Fruit fly (Drosophila melanogaster) whole organism, embryonic: ENCODE data around the gene Eaat2.

Experiments used
- Adf1 ChIP-seq: fragments of 200-800 bp; sonication (Bioruptor generic); IDR thresholded peaks from 2 replicates; pipeline ENCODE4 v1.3.6; 2022; ENCODE audit warnings: missing biosample characterization, missing genetic modification characterization
- CG10543 ChIP-seq: fragments of 200-800 bp; sonication (Bioruptor generic); optimal IDR thresholded peaks from 3 replicates; lab custom pipeline; 2017; ENCODE audit warnings: missing biosample characterization, mild to moderate bottlenecking, missing genetic modification characterization, moderate library complexity
- CG12942 ChIP-seq: fragments of 200-800 bp; sonication (Bioruptor generic); optimal IDR thresholded peaks from 3 replicates; lab custom pipeline; 2016; ENCODE audit warnings: missing biosample characterization, missing genetic modification characterization
- CG14441 ChIP-seq: fragments of 200-800 bp; sonication (Bioruptor generic); IDR thresholded peaks from 2 replicates; pipeline ENCODE4 v1.3.6; 2022; ENCODE audit warnings: missing biosample characterization, missing genetic modification characterization
- CG15514 ChIP-seq: fragments of 200-800 bp; sonication (Bioruptor generic); optimal IDR thresholded peaks from 3 replicates; lab custom pipeline; 2017; ENCODE audit warnings: missing biosample characterization, missing genetic modification characterization, mild to moderate bottlenecking, moderate library complexity, missing genetic modification reagents
- CG3163 ChIP-seq: fragments of 200-800 bp; sonication (Bioruptor generic); optimal IDR thresholded peaks from 3 replicates; lab custom pipeline; 2016; ENCODE audit warnings: missing biosample characterization, missing genetic modification characterization
- CG34422 ChIP-seq: fragments of 200-800 bp; sonication (Bioruptor generic); IDR thresholded peaks from 3 replicates; pipeline ENCODE4 v1.3.6; 2022; ENCODE audit warnings: missing biosample characterization, missing genetic modification characterization
- CG7357 ChIP-seq: fragments of 200-800 bp; sonication (Bioruptor generic); IDR thresholded peaks from 3 replicates; pipeline ENCODE4 v1.3.6; 2022; ENCODE audit warnings: missing biosample characterization, missing genetic modification characterization
- CG7745 ChIP-seq: fragments of 200-800 bp; sonication (Bioruptor generic); optimal IDR thresholded peaks from 2 replicates; lab custom pipeline; 2018; ENCODE audit warnings: missing biosample characterization, mild to moderate bottlenecking, missing genetic modification characterization, moderate library complexity
- CG8290 ChIP-seq, 3 experiments: fragments of 200-800 bp; sonication (Bioruptor generic); optimal IDR thresholded peaks; 2 replicates each; lab custom pipeline; 2016 to 2019; ENCODE audit warnings: missing biosample characterization in 3 of 3, missing genetic modification characterization in 3 of 3, mild to moderate bottlenecking in 2 of 3, moderate library complexity in 1 of 3
- CG9437 ChIP-seq: fragments of 200-800 bp; sonication (Bioruptor generic); optimal IDR thresholded peaks from 2 replicates; lab custom pipeline; 2018; ENCODE audit warnings: missing biosample characterization, mild to moderate bottlenecking, missing genetic modification characterization
- CHES-1-like ChIP-seq: fragments of 200-800 bp; sonication (Bioruptor generic); optimal IDR thresholded peaks from 2 replicates; lab custom pipeline; 2016; ENCODE audit warnings: missing biosample characterization, missing genetic modification characterization
- CrebB ChIP-seq: fragments of 200-800 bp; sonication (Bioruptor generic); optimal IDR thresholded peaks from 3 replicates; lab custom pipeline; 2018; ENCODE audit warnings: missing biosample characterization, mild to moderate bottlenecking, missing genetic modification characterization
- Dfd ChIP-seq, 2 experiments: fragments of >200 bp; optimal IDR thresholded peaks; 2 replicates each; lab custom pipeline; 2017; ENCODE audit warnings: missing biosample characterization in 2 of 2, missing genetic modification characterization in 2 of 2
- GATAe ChIP-seq: fragments of 200-800 bp; sonication (Bioruptor generic); conservative IDR thresholded peaks from 2 replicates; pipeline ENCODE4 v1.3.6; 2022; ENCODE audit warnings: missing biosample characterization, missing genetic modification characterization
- Gug ChIP-seq: fragments of 200-800 bp; sonication (Bioruptor generic); IDR thresholded peaks from 4 replicates; pipeline ENCODE4 v1.3.6; 2022; ENCODE audit warnings: missing biosample characterization, missing genetic modification characterization
- HLH3B ChIP-seq: fragments of 200-800 bp; sonication (Bioruptor generic); IDR thresholded peaks from 2 replicates; pipeline ENCODE4 v1.3.6; 2022; ENCODE audit warnings: missing biosample characterization, missing genetic modification characterization
- Hr39 ChIP-seq: fragments of >200 bp; optimal IDR thresholded peaks from 2 replicates; lab custom pipeline; 2017
- Hr78 ChIP-seq, 2 experiments: fragments of 200-800 bp in 1 of 2; fragments of >200 bp in 1 of 2; sonication (Bioruptor generic) in 1 of 2; optimal IDR thresholded peaks; 2 replicates each; lab custom pipeline; 2017 to 2019; ENCODE audit warnings: missing biosample characterization in 2 of 2, missing genetic modification characterization in 2 of 2, mild to moderate bottlenecking in 1 of 2, moderate library complexity in 1 of 2
- NFAT ChIP-seq: fragments of 200-800 bp; sonication (Bioruptor generic); IDR thresholded peaks from 2 replicates; pipeline ENCODE4 v1.3.6; 2022; ENCODE audit warnings: missing biosample characterization, missing genetic modification characterization
- Oaz ChIP-seq: fragments of 200-800 bp; sonication (Bioruptor generic); IDR thresholded peaks from 2 replicates; pipeline ENCODE4 v1.3.6; 2022; ENCODE audit warnings: missing biosample characterization, missing genetic modification characterization
- Oli ChIP-seq: fragments of 200-800 bp; sonication (Bioruptor generic); optimal IDR thresholded peaks from 2 replicates; lab custom pipeline; 2018; ENCODE audit warnings: missing biosample characterization, mild to moderate bottlenecking, missing genetic modification characterization, moderate library complexity
- Opbp ChIP-seq: fragments of 200-800 bp; sonication (Bioruptor generic); IDR thresholded peaks from 3 replicates; pipeline ENCODE4 v1.3.6; 2022; ENCODE audit warnings: missing biosample characterization, missing genetic modification characterization; ENCODE audit not compliant: partially characterized antibody
- Spps ChIP-seq: fragments of 200-800 bp; sonication (Bioruptor generic); optimal IDR thresholded peaks from 2 replicates; lab custom pipeline; 2018; ENCODE audit warnings: missing biosample characterization, mild to moderate bottlenecking, missing genetic modification characterization
- Trl ChIP-seq, 3 experiments: fragments of >200 bp in 2 of 3; fragments of 200-800 bp in 1 of 3; sonication (Bioruptor generic) in 1 of 3; optimal IDR thresholded peaks; 2 replicates in 1 of 3; 3 replicates in 2 of 3; lab custom pipeline; 2016 to 2017; ENCODE audit warnings: missing biosample characterization in 1 of 3, missing genetic modification characterization in 1 of 3
- Xrp1 ChIP-seq: fragments of 200-800 bp; sonication (Bioruptor generic); IDR thresholded peaks from 2 replicates; pipeline ENCODE4 v1.3.6; 2022; ENCODE audit warnings: missing biosample characterization, missing genetic modification characterization
- crol ChIP-seq: fragments of 200-800 bp; sonication (Bioruptor generic); IDR thresholded peaks from 2 replicates; pipeline ENCODE4 v1.3.6; 2022; ENCODE audit warnings: missing biosample characterization, missing genetic modification characterization
- dysf ChIP-seq: fragments of 200-800 bp; sonication (Bioruptor generic); IDR thresholded peaks from 3 replicates; pipeline ENCODE4 v1.3.6; 2022; ENCODE audit warnings: missing biosample characterization, missing genetic modification characterization
- emc ChIP-seq: fragments of 200-800 bp; sonication (Bioruptor generic); optimal IDR thresholded peaks from 2 replicates; lab custom pipeline; 2016; ENCODE audit warnings: missing biosample characterization, missing genetic modification characterization
- ftz-f1 ChIP-seq: fragments of 200-800 bp; sonication (Bioruptor generic); optimal IDR thresholded peaks from 2 replicates; lab custom pipeline; 2016; ENCODE audit warnings: missing biosample characterization, missing genetic modification characterization
- lab ChIP-seq: fragments of 200-800 bp; sonication (Bioruptor generic); optimal IDR thresholded peaks from 3 replicates; lab custom pipeline; 2017; ENCODE audit warnings: missing biosample characterization, missing genetic modification characterization, mild to moderate bottlenecking, moderate library complexity, missing genetic modification reagents
- maf-S ChIP-seq: fragments of 200-800 bp; sonication (Bioruptor generic); optimal IDR thresholded peaks from 2 replicates; lab custom pipeline; 2016; ENCODE audit warnings: missing biosample characterization, missing genetic modification characterization
- mirr ChIP-seq: fragments of 200-800 bp; sonication (Bioruptor generic); optimal IDR thresholded peaks from 3 replicates; lab custom pipeline; 2018; ENCODE audit warnings: missing biosample characterization, mild to moderate bottlenecking, missing genetic modification characterization
- nerfin-2 ChIP-seq: fragments of 200-800 bp; sonication (Bioruptor generic); IDR thresholded peaks from 2 replicates; pipeline ENCODE4 v1.3.6; 2022; ENCODE audit warnings: missing biosample characterization, missing genetic modification characterization; ENCODE audit not compliant: partially characterized antibody
- otp ChIP-seq: fragments of 200-800 bp; sonication (Bioruptor generic); IDR thresholded peaks from 3 replicates; pipeline ENCODE4, ENCODE4 v1.3.6; 2022; ENCODE audit warnings: missing biosample characterization, missing genetic modification characterization
- prd ChIP-seq, 3 experiments: fragments of >200 bp in 2 of 3; fragments of 200-800 bp in 1 of 3; sonication (Bioruptor generic) in 1 of 3; optimal IDR thresholded peaks in 2 of 3; IDR thresholded peaks in 1 of 3; 2 replicates in 2 of 3; 3 replicates in 1 of 3; pipeline versions ENCODE4 v1.3.6 to Lab custom; 2017 to 2022; ENCODE audit warnings: missing biosample characterization in 1 of 3, missing genetic modification characterization in 1 of 3
- repo ChIP-seq: fragments of 200-800 bp; sonication (Bioruptor generic); optimal IDR thresholded peaks from 2 replicates; lab custom pipeline; 2016; ENCODE audit warnings: missing biosample characterization, missing genetic modification characterization
- rib ChIP-seq: fragments of 200-800 bp; sonication (Bioruptor generic); IDR thresholded peaks from 2 replicates; pipeline ENCODE4 v1.3.6; 2022; ENCODE audit warnings: missing biosample characterization, missing genetic modification characterization
- run ChIP-seq: fragments of 200-800 bp; sonication (Bioruptor generic); optimal IDR thresholded peaks from 3 replicates; lab custom pipeline; 2018; ENCODE audit warnings: missing biosample characterization, mild to moderate bottlenecking, missing genetic modification characterization
- sob ChIP-seq: fragments of 200-800 bp; sonication (Bioruptor generic); IDR thresholded peaks from 2 replicates; pipeline ENCODE4 v1.3.6; 2022; ENCODE audit warnings: missing biosample characterization, missing genetic modification characterization
- sug ChIP-seq: fragments of 200-800 bp; optimal IDR thresholded peaks from 2 replicates; lab custom pipeline; 2019; ENCODE audit warnings: missing biosample characterization, mild to moderate bottlenecking, missing genetic modification characterization, moderate library complexity
- tin ChIP-seq: fragments of 200-800 bp; sonication (Bioruptor generic); optimal IDR thresholded peaks from 3 replicates; lab custom pipeline; 2016; ENCODE audit warnings: missing biosample characterization, missing genetic modification characterization

Eaat2 gene

DNA sequence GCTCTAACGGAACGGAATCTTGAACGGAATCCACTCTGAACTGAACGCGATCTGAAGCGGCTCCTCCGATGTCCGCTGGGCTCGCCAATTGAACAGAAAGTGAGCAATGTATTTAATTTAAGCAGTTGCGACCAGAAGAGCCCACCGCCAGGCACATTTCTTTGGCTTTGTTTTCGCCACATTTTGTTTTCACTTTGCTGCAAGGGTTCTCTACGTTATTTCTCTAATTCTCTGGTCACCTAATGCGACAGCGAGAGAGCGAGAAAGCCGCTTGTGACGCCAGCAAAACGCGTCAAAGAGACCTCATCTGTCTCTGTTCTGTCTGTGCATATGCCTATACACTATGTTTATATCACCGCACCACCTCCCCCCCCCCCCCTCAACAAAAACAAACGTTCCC, at the start of gene Eaat2:
Eaat2 (minus strand) TSS at position 101 of the 400 bp plus-strand sequence.
- TF ChIP-seq CrebB (tag; lab: Kevin White, UChicago): no peak
- no peak for TF ChIP-seq Opbp (GFP tag; lab: Robert Waterston, UW)
- TF ChIP-seq Spps (tag; lab: Kevin White, UChicago): no peak
- no peak for TF ChIP-seq Gug
- no peak for TF ChIP-seq Xrp1
- no peak for TF ChIP-seq CHES-1-like
- TF ChIP-seq maf-S (GFP tag; lab: Kevin White, UChicago): no peak

DNA sequence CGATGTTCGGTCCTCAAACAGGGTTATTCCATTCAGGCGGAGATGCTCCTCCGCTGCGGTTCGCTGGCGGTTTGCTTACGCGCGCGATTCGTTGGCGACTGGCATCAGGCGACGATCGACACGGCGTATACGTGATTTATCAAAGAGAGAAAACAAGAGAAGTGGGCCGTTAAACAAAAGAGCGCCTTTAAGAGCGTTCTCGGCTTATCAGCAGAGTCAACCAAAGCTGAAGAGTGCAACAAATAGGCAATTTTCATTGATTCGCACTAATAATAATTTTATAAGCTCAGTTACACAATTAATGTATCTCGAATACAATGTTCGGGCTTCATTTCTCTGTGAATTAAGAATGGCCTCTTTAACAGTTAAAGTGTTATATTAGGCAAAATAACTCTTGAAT, 46.5 kb upstream of the Eaat2 start, which contains the start of gene Pkg21D:
Pkg21D (minus strand) TSS at position 101 of the 400 bp plus-strand sequence.
- TF ChIP-seq NFAT (GFP tag; lab: Robert Waterston, UW) (no peak), CG12942 (GFP tag; lab: Kevin White, UChicago) (no peak), run (tag; lab: Kevin White, UChicago) (no peak), tin (no peak), HLH3B (GFP tag; lab: Robert Waterston, UW) (no peak), CG14441 (no peak), CG7357 (GFP tag; lab: Robert Waterston, UW) (no peak), Trl (optimal IDR thresholded peaks at IDR 0.05; lab: Kevin White, UChicago) (peak in 1 of 2 experiments; percentile 23), Trl (GFP tag; optimal IDR thresholded peaks at IDR 0.05; lab: Kevin White, UChicago) (no peak), CG3163 (GFP tag; lab: Kevin White, UChicago) (peak; percentile 56), Oaz (GFP tag; lab: Robert Waterston, UW) (no peak), Oli (tag; lab: Kevin White, UChicago) (no peak), nerfin-2 (GFP tag; lab: Robert Waterston, UW) (no peak), prd (optimal IDR thresholded peaks at IDR 0.05; lab: Kevin White, UChicago) (no peak), prd (GFP tag; IDR thresholded peaks at IDR 0.05; lab: Robert Waterston, UW) (no peak), CG34422 (no peak), Hr39 (no peak), repo (GFP tag; lab: Kevin White, UChicago) (no peak), CG7745 (tag; lab: Kevin White, UChicago) (no peak)

DNA sequence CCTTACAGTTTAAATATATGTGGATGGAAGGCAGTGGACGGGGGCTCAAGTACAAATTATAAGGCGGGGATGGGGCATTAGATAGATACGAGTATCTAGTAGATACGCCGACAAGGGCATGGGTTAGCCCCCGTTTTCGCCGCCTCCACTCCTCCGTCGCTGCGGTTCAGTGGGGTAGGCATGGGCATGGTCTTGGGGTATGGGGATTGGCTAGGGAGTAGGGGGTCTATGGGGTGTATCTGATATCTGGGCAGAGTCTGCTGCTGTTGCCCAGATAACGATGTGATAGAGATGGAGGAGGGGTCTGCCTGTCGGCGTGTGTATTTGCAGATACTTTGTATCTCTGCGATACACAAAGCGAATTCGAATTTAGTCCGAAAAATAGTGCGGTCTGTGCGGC, 45.8 kb upstream of the Eaat2 start:
- TF ChIP-seq lab: peak; percentile 43
- TF ChIP-seq emc (GFP tag; lab: Kevin White, UChicago): no peak
- no peak for TF ChIP-seq CG9437 (GFP tag; lab: Kevin White, UChicago)
- peak; percentile 30 for TF ChIP-seq ftz-f1
- TF ChIP-seq CG8290 (GFP tag; optimal IDR thresholded peaks at IDR 0.05; lab: Kevin White, UChicago): no peak
- peak in 1 of 2 experiments; percentile 9 for TF ChIP-seq CG8290 (tag; optimal IDR thresholded peaks at IDR 0.05; lab: Kevin White, UChicago)
- TF ChIP-seq Adf1 (GFP tag; lab: Robert Waterston, UW): peak; percentile 30; the same call in 1 of the 2 replicates
- TF ChIP-seq crol: peak; percentile 72
- TF ChIP-seq GATAe (GFP tag; lab: Robert Waterston, UW): peak; percentile 65
- peak; percentile 41; the same call in 1 of the 2 replicates for TF ChIP-seq sob (GFP tag; lab: Robert Waterston, UW)
- TF ChIP-seq Hr78 (GFP tag; optimal IDR thresholded peaks at IDR 0.05; lab: Kevin White, UChicago): peak in 1 of 2 experiments; percentile 49
- 0 out of 2 replicates have a peak, but pooled peaks have one; percentile 14 for TF ChIP-seq rib (GFP tag; lab: Robert Waterston, UW)
- no peak for TF ChIP-seq dysf
- TF ChIP-seq CG15514 (GFP tag; lab: Kevin White, UChicago): peak; percentile 5
- no peak for TF ChIP-seq Dfd (GFP tag; optimal IDR thresholded peaks at IDR 0.05; lab: Kevin White, UChicago)
- 0 out of 3 replicates have a peak, but pooled peaks have one; percentile 4 for TF ChIP-seq otp (GFP tag; lab: Robert Waterston, UW)
- peak; percentile 55 for TF ChIP-seq sug (tag; lab: Kevin White, UChicago)
- TF ChIP-seq CG10543 (GFP tag; lab: Kevin White, UChicago): peak; percentile 38
- TF ChIP-seq mirr: peak; percentile 75
